Worm (Caenorhabditis elegans): Measurements from ENCODE around the gene calu-1.

DNA sequence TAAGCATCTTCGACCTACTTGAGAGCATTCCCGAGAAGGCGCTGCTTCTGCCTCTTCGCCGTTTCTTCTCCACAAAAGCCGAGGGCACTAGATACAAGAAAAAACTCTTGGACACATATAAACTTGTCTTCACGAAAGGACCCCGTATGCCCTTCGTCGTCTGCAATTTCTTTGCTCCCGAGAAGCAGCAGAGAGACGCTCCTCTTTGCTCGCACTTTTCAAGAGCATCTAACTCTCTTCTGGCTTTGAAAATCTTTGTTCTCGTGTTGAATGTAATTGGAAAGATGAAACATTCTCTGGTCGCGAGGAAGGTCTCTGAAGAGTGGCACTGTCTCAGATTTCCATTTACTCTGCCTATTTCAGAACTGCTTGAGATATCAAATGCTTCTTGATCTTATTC is 31.7 kb downstream of the calu-1 start:
- TF ChIP-seq ref-1 (GFP tag; conservative IDR thresholded peaks at IDR 0.05) (no peak), cog-1 (tag; optimal IDR thresholded peaks at IDR 0.05) (no peak), ztf-29 (GFP tag; IDR thresholded peaks at IDR 0.05) (no peak), med-1 (GFP tag; optimal IDR thresholded peaks at IDR 0.05; ENCODE audit: insufficient read depth) (no peak), tab-1 (GFP tag; IDR thresholded peaks at IDR 0.05) (no peak), flt-1 (GFP tag; IDR thresholded peaks at IDR 0.05) (no peak), ztf-23 (GFP tag; IDR thresholded peaks at IDR 0.05) (no peak), klf-2 (GFP tag; conservative IDR thresholded peaks at IDR 0.05) (no peak), T22C8.4 (GFP tag; IDR thresholded peaks at IDR 0.05) (no peak)

All from whole organism, midembryonic.